Worm (Caenorhabditis elegans): ENCODE measurements around the gene T27F7.12.

The T27F7.12 gene

ce11 chrII:5032669-5033068 is 42.8 kb downstream of the T27F7.12 start (continued):
- TF ChIP-seq unc-130 (GFP tag; optimal IDR thresholded peaks at IDR 0.05) = peak; percentile 72
- TF ChIP-seq Y5F2A.4 (GFP tag; optimal IDR thresholded peaks at IDR 0.05) = peak; percentile 80
- TF ChIP-seq ceh-44 (GFP tag; IDR thresholded peaks at IDR 0.05) = peak; percentile 59; the same call in 1 of the 2 replicates
- TF ChIP-seq nhr-11 (tag; optimal IDR thresholded peaks at IDR 0.05) = peak; percentile 48
- TF ChIP-seq nhr-28 (tag; optimal IDR thresholded peaks at IDR 0.05) = peak; percentile 34
- TF ChIP-seq nhr-76 (tag; optimal IDR thresholded peaks at IDR 0.05) = no peak
- TF ChIP-seq spr-3 (GFP tag; optimal IDR thresholded peaks at IDR 0.05) = peak; percentile 31
- no peak for TF ChIP-seq tag-97 (GFP tag; IDR thresholded peaks at IDR 0.05)
- peak in 1 of 2 experiments; percentile 80 for TF ChIP-seq unc-62 (GFP tag; optimal IDR thresholded peaks at IDR 0.05 in 1 of 2)
- TF ChIP-seq unc-62 (tag; optimal IDR thresholded peaks at IDR 0.05) = no peak
- no peak for TF ChIP-seq skn-1 (tag; optimal IDR thresholded peaks at IDR 0.05)
- TF ChIP-seq dmd-6 (GFP tag; IDR thresholded peaks at IDR 0.05) = peak; percentile 68
- TF ChIP-seq hif-1 (tag; optimal IDR thresholded peaks at IDR 0.05) = peak; percentile 17 to 59
- TF ChIP-seq dpl-1 (GFP tag; optimal IDR thresholded peaks at IDR 0.05) = peak; percentile 45
- peak; percentile 81; the same call in 1 of the 2 replicates for TF ChIP-seq Y75B8A.6 (GFP tag; IDR thresholded peaks at IDR 0.05)
- TF ChIP-seq madf-5 (GFP tag; IDR thresholded peaks at IDR 0.05) = peak in 1 of 2 experiments; percentile 52; a peak in 1 of 4 replicates
- no peak for TF ChIP-seq mdt-29 (GFP tag; IDR thresholded peaks at IDR 0.05)
- no peak for TF ChIP-seq ces-1 (GFP tag; optimal IDR thresholded peaks at IDR 0.05)
- TF ChIP-seq daf-12 (tag; optimal IDR thresholded peaks at IDR 0.05) = no peak
- peak; percentile 75 for TF ChIP-seq spr-1 (tag; optimal IDR thresholded peaks at IDR 0.05)
- peak; percentile 16 for TF ChIP-seq T20F7.1 (GFP tag; optimal IDR thresholded peaks at IDR 0.05)
- peak; percentile 45 for TF ChIP-seq nhr-48 (tag; optimal IDR thresholded peaks at IDR 0.05)
- TF ChIP-seq lin-13 (GFP tag; optimal IDR thresholded peaks at IDR 0.05) = peak; percentile 60
- TF ChIP-seq duxl-1 (tag; optimal IDR thresholded peaks at IDR 0.05; ENCODE audit: poor library complexity) = peak; percentile 78
- TF ChIP-seq cey-2 (tag; optimal IDR thresholded peaks at IDR 0.05; ENCODE audit: borderline replicate concordance, insufficient read depth) = no peak
- no peak for TF ChIP-seq nhr-10 (tag; optimal IDR thresholded peaks at IDR 0.05)
- TF ChIP-seq hlh-30 (tag; optimal IDR thresholded peaks at IDR 0.05; ENCODE audit: insufficient read depth) = peak; percentile 29
- peak; percentile 42 for TF ChIP-seq nhr-111 (GFP tag; optimal IDR thresholded peaks at IDR 0.05)
- peak; percentile 75; the same call in 1 of the 2 replicates for TF ChIP-seq daf-19 (GFP tag; conservative IDR thresholded peaks at IDR 0.05)
- TF ChIP-seq madf-9 (GFP tag; conservative IDR thresholded peaks at IDR 0.05) = peak; percentile 74
- peak; percentile 70 for TF ChIP-seq ceh-20 (GFP tag; IDR thresholded peaks at IDR 0.05)
- peak; percentile 87 for TF ChIP-seq nhr-42 (GFP tag; IDR thresholded peaks at IDR 0.05)
- TF ChIP-seq hmg-1.1 (GFP tag; IDR thresholded peaks at IDR 0.05) = peak; percentile 90
- TF ChIP-seq tra-1 (GFP tag; IDR thresholded peaks at IDR 0.05) = peak; percentile 82
- TF ChIP-seq saeg-2 (GFP tag; IDR thresholded peaks at IDR 0.05) = 0 out of 2 replicates have a peak, but pooled peaks have one; percentile 48
- peak; percentile 65 for TF ChIP-seq ztf-7 (tag; optimal IDR thresholded peaks at IDR 0.05)
- TF ChIP-seq snpc-4 (tag; optimal IDR thresholded peaks at IDR 0.05) = no peak
- no peak for TF ChIP-seq ceh-62 (tag; optimal IDR thresholded peaks at IDR 0.05)
- peak; percentile 78 for TF ChIP-seq D1046.2 (GFP tag; IDR thresholded peaks at IDR 0.05)
- TF ChIP-seq ctbp-1 (GFP tag; IDR thresholded peaks at IDR 0.05) = 0 out of 2 replicates have a peak, but pooled peaks have one; percentile 41
- TF ChIP-seq dmd-9 (GFP tag; IDR thresholded peaks at IDR 0.05) = peak; percentile 78
- peak; percentile 25 for TF ChIP-seq F10B5.3 (tag; optimal IDR thresholded peaks at IDR 0.05)
- TF ChIP-seq dve-1 (tag; optimal IDR thresholded peaks at IDR 0.05; ENCODE audit: insufficient read depth) = peak; percentile 26
- TF ChIP-seq aha-1 (tag) = peak; percentile 98
- peak; percentile 84 for TF ChIP-seq arid-1 (GFP tag; conservative IDR thresholded peaks at IDR 0.05)
- TF ChIP-seq attf-4 (tag; optimal IDR thresholded peaks at IDR 0.05) = no peak
- TF ChIP-seq Y48G9A.11 (GFP tag; IDR thresholded peaks at IDR 0.05) = peak; percentile 76
- TF ChIP-seq lin-15B (tag; optimal IDR thresholded peaks at IDR 0.05) = no peak
- no peak for TF ChIP-seq aly-2 (tag; optimal IDR thresholded peaks at IDR 0.05)
- peak; percentile 59 for TF ChIP-seq mxl-3 (GFP tag; optimal IDR thresholded peaks at IDR 0.05)
- TF ChIP-seq T26A8.4 (GFP tag; IDR thresholded peaks at IDR 0.05) = peak; percentile 84

All from whole organism, L4 larva.